Worm (Caenorhabditis elegans): Measurements from ENCODE around the gene C53D6.10.

The C53D6.10 gene

DNA sequence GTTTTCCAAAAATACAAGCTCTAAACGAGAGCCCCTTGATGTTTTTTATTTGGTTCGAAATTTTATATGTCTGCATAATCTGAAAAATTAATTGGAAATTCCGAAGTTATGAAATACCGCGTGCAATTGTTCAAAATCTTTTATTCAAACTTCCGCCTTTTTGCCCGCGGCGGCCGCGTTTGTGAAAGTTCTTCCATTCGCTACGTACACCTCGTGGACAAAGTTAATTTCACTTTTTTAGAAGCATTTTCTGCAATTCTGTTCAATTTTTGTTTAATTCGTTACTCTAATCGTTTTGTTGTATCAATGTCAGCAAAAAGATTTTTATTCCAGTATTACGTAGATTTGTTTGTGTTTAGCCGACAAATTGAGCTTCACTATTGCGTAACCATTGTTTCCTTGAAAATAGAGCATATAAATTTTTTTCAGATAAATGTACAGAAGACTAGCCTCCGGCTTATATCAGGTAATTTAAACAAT, 40.0 kb upstream of the C53D6.10 start, which contains the start of gene mppb-1 (continued):
- TF ChIP-seq nhr-76 (tag; optimal IDR thresholded peaks at IDR 0.05) (no peak), daf-12 (tag; optimal IDR thresholded peaks at IDR 0.05) (no peak), hmg-1.1 (GFP tag; IDR thresholded peaks at IDR 0.05) (peak; percentile 72), egl-43 (GFP tag; IDR thresholded peaks at IDR 0.05) (no peak), php-3 (GFP tag; IDR thresholded peaks at IDR 0.05) (0 out of 2 replicates have a peak, but pooled peaks have one; percentile 52), skn-1 (tag; optimal IDR thresholded peaks at IDR 0.05) (no peak), nhr-77 (tag; optimal IDR thresholded peaks at IDR 0.05) (no peak), set-16 (GFP tag; IDR thresholded peaks at IDR 0.05) (no peak), ceh-28 (tag; optimal IDR thresholded peaks at IDR 0.05) (no peak), lin-13 (GFP tag; optimal IDR thresholded peaks at IDR 0.05) (no peak), ceh-32 (tag; optimal IDR thresholded peaks at IDR 0.05; ENCODE audit: poor library complexity) (no peak), pha-4 (GFP tag; IDR thresholded peaks at IDR 0.05) (peak; percentile 62; the same call in 1 of the 2 replicates), pha-4 (tag; optimal IDR thresholded peaks at IDR 0.05) (peak; percentile 15), ceh-20 (GFP tag; IDR thresholded peaks at IDR 0.05) (no peak), nhr-102 (tag; optimal IDR thresholded peaks at IDR 0.05) (peak; percentile 30), Y105C5A.15 (GFP tag; IDR thresholded peaks at IDR 0.05) (0 out of 2 replicates have a peak, but pooled peaks have one; percentile 30), nhr-25 (tag; optimal IDR thresholded peaks at IDR 0.05; ENCODE audit: borderline replicate concordance, insufficient read depth) (no peak), T26A8.4 (GFP tag; IDR thresholded peaks at IDR 0.05) (peak; percentile 50; the same call in 1 of the 2 replicates), duxl-1 (tag; optimal IDR thresholded peaks at IDR 0.05; ENCODE audit: poor library complexity) (peak; percentile 85), mxl-3 (GFP tag; optimal IDR thresholded peaks at IDR 0.05) (peak; percentile 51), ctbp-1 (GFP tag; IDR thresholded peaks at IDR 0.05) (0 out of 2 replicates have a peak, but pooled peaks have one; percentile 34), R02D3.7 (tag; optimal IDR thresholded peaks at IDR 0.05) (no peak), mdt-29 (GFP tag; IDR thresholded peaks at IDR 0.05) (0 out of 2 replicates have a peak, but pooled peaks have one; percentile 40), attf-4 (tag; optimal IDR thresholded peaks at IDR 0.05) (no peak)

DNA sequence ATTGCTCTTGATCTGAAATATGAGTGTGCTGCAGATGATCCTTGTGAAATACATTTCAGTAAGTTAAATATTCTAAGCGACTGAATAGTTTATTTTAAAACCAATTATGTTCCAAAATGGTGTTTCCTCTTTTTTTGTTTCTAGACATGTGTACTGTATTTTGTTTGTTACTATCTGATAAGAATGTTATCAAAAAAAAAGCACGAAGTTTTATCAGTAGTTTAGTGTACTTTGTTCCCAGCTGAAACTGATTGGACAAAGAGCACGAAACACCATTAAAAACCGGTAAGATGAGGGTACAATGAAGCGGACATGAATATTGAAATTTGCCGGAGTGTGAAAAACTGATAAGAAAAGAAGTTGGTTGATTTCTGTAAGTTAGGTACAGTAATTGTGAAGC, 35.9 kb upstream of the C53D6.10 start:
- TF ChIP-seq daf-16 (GFP tag; optimal IDR thresholded peaks at IDR 0.05) = no peak
- TF ChIP-seq daf-16 (tag; optimal IDR thresholded peaks at IDR 0.05) = peak; percentile 57
- TF ChIP-seq vab-7 (GFP tag; IDR thresholded peaks at IDR 0.05) = no peak
- peak; percentile 9 for TF ChIP-seq nhr-48 (tag; optimal IDR thresholded peaks at IDR 0.05)
- no peak for TF ChIP-seq mes-2 (tag; optimal IDR thresholded peaks at IDR 0.05; ENCODE audit: poor library complexity, severe bottlenecking)
- TF ChIP-seq dmd-6 (GFP tag; IDR thresholded peaks at IDR 0.05) = peak; percentile 44; the same call in 1 of the 2 replicates
- TF ChIP-seq spr-3 (GFP tag; optimal IDR thresholded peaks at IDR 0.05) = no peak
- TF ChIP-seq ZK337.2 (GFP tag; IDR thresholded peaks at IDR 0.05) = no peak
- TF ChIP-seq skn-1 (tag; optimal IDR thresholded peaks at IDR 0.05) = no peak
- TF ChIP-seq ceh-44 (GFP tag; IDR thresholded peaks at IDR 0.05) = no peak
- TF ChIP-seq aha-1 (tag) = peak; percentile 40
- TF ChIP-seq hlh-11 (tag; optimal IDR thresholded peaks at IDR 0.05) = peak; percentile 57
- peak; percentile 40 for TF ChIP-seq pqm-1 (tag; optimal IDR thresholded peaks at IDR 0.05)
- TF ChIP-seq snpc-1.2 (GFP tag; IDR thresholded peaks at IDR 0.05) = no peak
- no peak for TF ChIP-seq mxl-2 (GFP tag; conservative IDR thresholded peaks at IDR 0.05)
- peak; percentile 24 for TF ChIP-seq T20F7.1 (GFP tag; optimal IDR thresholded peaks at IDR 0.05)
- no peak for TF ChIP-seq lin-38 (GFP tag; IDR thresholded peaks at IDR 0.05)
- TF ChIP-seq ceh-28 (tag; optimal IDR thresholded peaks at IDR 0.05) = no peak
- TF ChIP-seq dve-1 (tag; optimal IDR thresholded peaks at IDR 0.05; ENCODE audit: insufficient read depth) = peak; percentile 66
- no peak for TF ChIP-seq fos-1 (tag; optimal IDR thresholded peaks at IDR 0.05)
